Worm (Caenorhabditis elegans): ENCODE results near the gene T06F4.1.

Gene T06F4.1

DNA sequence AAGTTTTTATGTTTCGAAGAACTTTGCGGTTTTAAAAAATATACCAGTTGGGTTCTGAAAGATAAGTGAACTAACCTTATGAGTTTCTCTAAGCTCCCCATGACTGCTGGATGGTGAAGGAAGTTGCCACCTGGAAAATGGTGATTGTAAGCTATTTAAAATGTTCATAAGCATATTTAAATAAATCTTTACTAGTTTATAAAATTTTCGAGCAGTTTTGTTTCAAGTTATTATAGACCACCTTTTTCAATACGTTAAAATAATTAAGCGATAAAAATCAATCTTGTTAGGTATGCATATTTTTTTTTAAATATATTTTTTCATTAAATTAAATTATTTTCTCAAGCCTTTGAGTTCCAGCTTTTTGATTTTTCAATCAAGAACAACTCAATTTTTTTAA, at the start of gene T06F4.1:
TSS of gene T06F4.1 (minus strand) at position 101 of the 400 bp plus-strand sequence.
- no peak for TF ChIP-seq unc-62 (GFP tag; optimal IDR thresholded peaks at IDR 0.05)

ce11 chrX:4128684-4129083, 49.5 kb upstream of the T06F4.1 start:
- TF ChIP-seq unc-62 (GFP tag; optimal IDR thresholded peaks at IDR 0.05) = no peak

- no peak for TF ChIP-seq unc-62 (GFP tag; optimal IDR thresholded peaks at IDR 0.05)
Observed at ce11 chrX:4125165-4125803, 46.1 kb upstream of the T06F4.1 start.

ce11 chrX:4123368-4123767, 44.2 kb upstream of the T06F4.1 start:
- no peak for TF ChIP-seq unc-62 (GFP tag; optimal IDR thresholded peaks at IDR 0.05)

ce11 chrX:4120935-4121334, 41.8 kb upstream of the T06F4.1 start, which contains the start of gene F09F9.3:
TSS of gene F09F9.3 (minus strand) at chrX:4121035.
- TF ChIP-seq unc-62 (GFP tag; optimal IDR thresholded peaks at IDR 0.05) = no peak

- no peak for TF ChIP-seq unc-62 (GFP tag; optimal IDR thresholded peaks at IDR 0.05)
Observed at ce11 chrX:4117626-4118025, 38.5 kb upstream of the T06F4.1 start, which contains the start of gene F09F9.5. TSS of gene F09F9.5 (plus strand) at chrX:4117926.

DNA sequence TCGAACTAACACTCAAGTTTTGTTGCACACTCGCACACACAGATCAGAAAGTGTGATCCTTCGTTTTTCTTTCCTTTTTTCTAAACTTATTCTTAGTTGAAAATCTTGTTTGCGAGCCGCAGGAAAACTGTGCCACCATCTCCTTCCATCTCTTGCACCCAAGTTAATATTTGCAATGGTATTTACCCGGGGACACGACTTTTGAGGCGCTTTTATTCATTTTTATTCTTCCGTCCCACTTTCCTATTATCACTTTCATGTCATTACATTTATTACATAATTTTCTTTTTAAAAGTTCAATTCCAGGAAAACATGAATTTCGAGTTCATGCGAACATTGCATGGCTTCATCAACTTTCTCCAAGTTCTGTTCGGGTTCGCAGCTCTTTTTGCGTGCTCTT, 35.9 kb upstream of the T06F4.1 start, which contains the start of gene F09F9.1:
TSS of gene F09F9.1 (plus strand) at position 301 of the 400 bp plus-strand sequence.
- no peak for TF ChIP-seq unc-62 (GFP tag; optimal IDR thresholded peaks at IDR 0.05)

- no peak for TF ChIP-seq unc-62 (GFP tag; optimal IDR thresholded peaks at IDR 0.05)
Observed at ce11 chrX:4111416-4111815, 32.3 kb upstream of the T06F4.1 start, which contains the start of gene F09F9.2. TSS of gene F09F9.2 (minus strand) at chrX:4111440.

DNA sequence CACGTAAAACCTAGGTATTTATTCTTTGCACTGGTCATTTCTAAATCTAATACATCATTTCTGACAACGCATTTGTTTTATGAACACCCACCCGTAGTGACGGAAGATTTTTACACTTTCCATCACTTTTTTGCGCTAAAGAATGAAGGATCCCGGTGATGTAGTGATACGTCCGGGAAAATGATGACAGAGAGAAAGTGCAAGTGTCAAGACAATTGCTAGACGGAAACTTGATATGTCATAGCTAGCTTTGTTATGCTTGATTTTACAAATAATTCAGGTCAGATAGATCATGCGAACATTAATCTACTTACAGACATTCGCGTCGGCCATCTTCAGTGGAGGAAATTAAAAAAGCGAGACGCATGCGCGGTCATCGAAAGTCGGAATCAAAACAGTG, 30.8 kb upstream of the T06F4.1 start:
- TF ChIP-seq unc-62 (GFP tag; optimal IDR thresholded peaks at IDR 0.05) = no peak

ce11 chrX:4106896-4107505, 27.8 kb upstream of the T06F4.1 start, which contains the start of gene R02E4.2:
TSS of gene R02E4.2 (plus strand) at chrX:4107455.
- TF ChIP-seq unc-62 (GFP tag; optimal IDR thresholded peaks at IDR 0.05) = no peak

DNA sequence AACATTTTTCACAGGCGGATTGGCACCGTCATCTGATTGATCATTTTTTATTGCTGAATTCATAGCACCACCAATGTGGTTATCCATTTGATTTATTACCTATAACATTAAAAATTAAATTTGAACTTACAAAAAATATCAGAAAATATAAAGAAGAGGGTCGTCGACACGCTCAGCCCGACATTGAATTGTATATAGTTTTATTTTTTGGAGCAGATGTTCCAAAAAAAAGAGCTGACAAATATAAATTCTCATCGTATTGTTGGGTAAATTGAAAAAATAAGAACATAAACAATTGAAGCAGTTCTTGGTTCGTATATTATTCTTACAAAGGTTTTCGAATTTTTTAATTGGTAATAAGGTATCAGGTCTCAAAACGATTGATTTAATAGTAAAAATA, 25.3 kb upstream of the T06F4.1 start, which contains the start of gene R02E4.1:
TSS of gene R02E4.1 (minus strand) at position 101 of the 400 bp plus-strand sequence.
- TF ChIP-seq unc-62 (GFP tag; optimal IDR thresholded peaks at IDR 0.05) = no peak

- TF ChIP-seq unc-62 (GFP tag; optimal IDR thresholded peaks at IDR 0.05) = no peak
Observed at ce11 chrX:4103071-4103470, 23.9 kb upstream of the T06F4.1 start.

- no peak for TF ChIP-seq unc-62 (GFP tag; optimal IDR thresholded peaks at IDR 0.05)
Observed at ce11 chrX:4102075-4102598, 23.0 kb upstream of the T06F4.1 start, which contains the start of gene R02E4.3. TSS of gene R02E4.3 (minus strand) at chrX:4102125.

DNA sequence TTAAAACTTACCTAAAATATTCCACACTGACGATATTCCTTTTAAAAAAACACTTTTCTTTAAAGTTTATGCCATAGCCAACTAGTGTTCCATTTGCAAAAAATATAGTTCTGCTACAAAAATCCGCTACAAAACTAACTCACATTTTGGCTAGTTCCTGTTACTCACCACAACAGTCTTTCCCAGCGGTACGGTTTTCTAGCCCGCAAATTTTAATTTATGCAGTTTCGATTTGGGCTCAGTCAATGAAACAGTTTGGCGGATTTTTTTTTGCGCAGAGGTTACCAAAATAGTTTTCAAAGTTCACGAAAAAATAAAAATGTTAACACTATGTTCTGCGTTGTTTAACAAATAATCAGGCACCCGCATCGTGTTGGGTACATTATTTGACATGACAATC, 22.0 kb upstream of the T06F4.1 start:
- TF ChIP-seq unc-62 (GFP tag; optimal IDR thresholded peaks at IDR 0.05) = no peak

DNA sequence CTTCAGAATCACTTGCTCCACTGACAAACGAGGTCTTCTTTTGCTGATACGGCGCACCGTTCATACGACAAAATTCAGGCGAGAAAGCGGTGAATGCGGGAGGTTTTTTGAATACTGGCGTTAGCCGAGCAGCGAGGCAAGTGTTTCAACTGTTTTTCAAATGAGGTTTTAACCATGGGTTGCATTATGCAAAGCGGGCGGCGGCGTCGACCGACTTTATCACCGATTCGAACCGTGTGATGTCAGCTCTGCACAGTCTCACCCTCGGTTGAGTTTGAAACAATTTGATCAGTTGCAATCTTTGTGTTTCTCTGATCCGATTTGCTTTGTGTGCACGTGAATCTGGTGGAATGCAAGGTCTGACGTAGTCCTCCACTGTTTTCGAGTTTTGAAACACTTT, 21.3 kb upstream of the T06F4.1 start, which contains the start of gene clh-4:
TSS of gene clh-4 (minus strand) at position 101 of the 400 bp plus-strand sequence.
- TF ChIP-seq unc-62 (GFP tag; optimal IDR thresholded peaks at IDR 0.05) = no peak

ce11 chrX:4094979-4095378, 15.8 kb upstream of the T06F4.1 start:
- no peak for TF ChIP-seq unc-62 (GFP tag; optimal IDR thresholded peaks at IDR 0.05)

- TF ChIP-seq unc-62 (GFP tag; optimal IDR thresholded peaks at IDR 0.05) = no peak
Observed at ce11 chrX:4088943-4089342, 9.8 kb upstream of the T06F4.1 start.

Data from whole organism, dauer.